Worm (Caenorhabditis elegans): Measurements from ENCODE around the gene sri-39.
A peak's percentile ranks its signal among the peaks of the same experiment; 100 is the strongest.

sri-39 gene

DNA sequence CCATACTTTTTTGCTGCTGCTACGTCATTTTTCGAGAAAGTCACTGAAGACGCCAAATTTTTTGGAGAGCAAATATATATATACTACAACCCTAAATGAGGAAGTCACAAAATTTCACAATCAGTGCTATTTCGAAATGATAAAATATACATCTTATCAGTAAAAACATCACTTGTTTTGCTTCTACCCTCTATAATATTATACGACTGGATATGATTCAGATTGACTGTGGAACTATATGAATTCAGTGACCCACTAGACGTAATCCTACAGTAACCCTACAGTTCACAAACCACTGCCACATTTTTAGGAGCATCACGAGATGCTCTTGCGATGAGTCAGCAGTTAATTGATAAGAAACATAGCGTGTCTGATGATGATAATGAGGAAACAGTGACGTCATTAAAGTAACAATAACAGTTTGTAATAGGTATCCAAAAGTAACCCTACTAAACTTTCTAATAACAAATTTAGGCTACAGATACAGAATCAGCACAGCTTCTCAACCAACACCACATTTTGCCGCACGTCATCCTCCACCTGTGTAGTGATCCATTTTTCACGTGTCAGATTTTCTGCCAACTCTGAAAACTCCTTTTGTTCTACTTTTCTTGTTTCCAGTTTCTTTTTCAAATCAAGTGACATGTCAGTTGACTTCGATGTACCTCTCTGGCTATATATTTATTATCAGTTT is at the start of gene sri-39, which contains the start of gene F33H12.7:
TSS of gene sri-39 (plus strand) at position 644 of the 694 bp plus-strand sequence.
TSS of gene F33H12.7 (minus strand) at position 51 of the 694 bp plus-strand sequence.
- TF ChIP-seq T07F8.4 (tag; optimal IDR thresholded peaks at IDR 0.05) (no peak), nhr-80 (tag; optimal IDR thresholded peaks at IDR 0.05) (peak; percentile 62), atf-7 (tag; optimal IDR thresholded peaks at IDR 0.05) (peak; percentile 94), cebp-1 (GFP tag; IDR thresholded peaks at IDR 0.05) (peak; percentile 38; the same call in 1 of the 2 replicates), cebp-1 (tag; optimal IDR thresholded peaks at IDR 0.05) (peak; percentile 83), tbp1 (GFP tag; optimal IDR thresholded peaks at IDR 0.05) (no peak), Y95B8A.8 (GFP tag; IDR thresholded peaks at IDR 0.05) (no peak), dpff-1 (tag; optimal IDR thresholded peaks at IDR 0.05) (no peak), lsy-27 (tag; optimal IDR thresholded peaks at IDR 0.05; ENCODE audit: borderline replicate concordance, insufficient read depth) (no peak)

DNA sequence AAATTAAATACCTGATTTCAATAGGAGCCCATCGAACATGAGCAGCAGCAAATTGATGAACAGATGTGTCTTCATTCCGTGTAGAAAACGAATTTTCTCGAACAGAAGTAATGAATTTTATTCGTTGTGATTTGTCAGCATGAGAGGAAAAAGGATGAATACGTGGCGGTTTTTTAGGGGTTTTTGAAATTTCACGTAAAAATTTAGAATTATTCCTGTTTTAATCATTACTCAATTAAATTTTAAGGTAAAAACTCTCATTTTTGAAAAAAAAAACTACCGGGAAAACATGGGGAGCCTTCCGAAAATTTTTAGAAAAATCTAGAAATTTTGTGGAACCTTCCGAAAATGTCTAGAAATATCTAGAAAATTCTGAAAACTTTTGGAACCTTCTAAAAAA is 49.5 kb upstream of the sri-39 start, which contains the start of gene K02F6.7:
TSS of gene K02F6.7 (minus strand) at position 101 of the 400 bp plus-strand sequence.
- TF ChIP-seq B0336.3 (GFP tag; IDR thresholded peaks at IDR 0.05): no peak
- TF ChIP-seq cebp-1 (GFP tag; IDR thresholded peaks at IDR 0.05): no peak
- no peak for TF ChIP-seq cebp-1 (tag; optimal IDR thresholded peaks at IDR 0.05)
- no peak for TF ChIP-seq ztf-3 (GFP tag; optimal IDR thresholded peaks at IDR 0.05)
- TF ChIP-seq zfh-2 (GFP tag; conservative IDR thresholded peaks at IDR 0.05): no peak
- TF ChIP-seq snpc-1.1 (tag; optimal IDR thresholded peaks at IDR 0.05; ENCODE audit: insufficient read depth): no peak
- TF ChIP-seq rec-8 (tag; optimal IDR thresholded peaks at IDR 0.05): no peak
- no peak for TF ChIP-seq athp-1 (tag; optimal IDR thresholded peaks at IDR 0.05)
- no peak for TF ChIP-seq T07F8.4 (tag; optimal IDR thresholded peaks at IDR 0.05)
- TF ChIP-seq zim-3 (tag; optimal IDR thresholded peaks at IDR 0.05): no peak
- no peak for TF ChIP-seq let-526 (GFP tag; IDR thresholded peaks at IDR 0.05)
- no peak for TF ChIP-seq nhr-120 (GFP tag; IDR thresholded peaks at IDR 0.05)
- TF ChIP-seq attf-5 (GFP tag; optimal IDR thresholded peaks at IDR 0.05): no peak
- no peak for TF ChIP-seq snpc-1.3 (tag; optimal IDR thresholded peaks at IDR 0.05; ENCODE audit: insufficient read depth)
- TF ChIP-seq ztf-6 (GFP tag; IDR thresholded peaks at IDR 0.05): no peak
- no peak for TF ChIP-seq egrh-3 (GFP tag; IDR thresholded peaks at IDR 0.05)
- no peak for TF ChIP-seq atf-7 (tag; optimal IDR thresholded peaks at IDR 0.05)
- no peak for TF ChIP-seq pha-4 (tag; optimal IDR thresholded peaks at IDR 0.05)
- TF ChIP-seq ekl-4 (GFP tag; IDR thresholded peaks at IDR 0.05): no peak
- no peak for TF ChIP-seq D2030.7 (GFP tag; IDR thresholded peaks at IDR 0.05)

DNA sequence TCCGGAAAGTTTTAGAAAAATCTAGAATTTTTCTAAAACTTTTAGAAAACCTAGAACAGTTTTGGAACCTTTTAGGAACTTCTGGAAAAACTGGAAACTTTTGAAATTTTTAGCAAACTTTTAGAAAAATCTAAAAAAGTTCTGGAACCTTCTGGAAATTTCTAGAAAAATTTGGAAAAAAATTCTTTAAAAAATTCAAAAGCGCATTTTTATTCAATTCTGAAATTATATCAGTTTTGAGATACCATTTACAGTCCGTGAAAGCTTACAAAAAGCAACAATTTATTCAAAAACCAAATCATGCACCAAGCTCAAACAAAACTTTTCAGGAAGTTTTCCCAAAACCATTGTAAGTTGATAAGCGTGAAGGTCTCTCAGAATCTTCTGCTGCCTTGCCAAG is 49.1 kb upstream of the sri-39 start, which contains the start of gene K02F6.4:
TSS of gene K02F6.4 (plus strand) at position 301 of the 400 bp plus-strand sequence.
- TF ChIP-seq hsf-1 (GFP tag; IDR thresholded peaks at IDR 0.05) (0 out of 2 replicates have a peak, but pooled peaks have one; percentile 16), hlh-26 (GFP tag; conservative IDR thresholded peaks at IDR 0.05) (no peak)

DNA sequence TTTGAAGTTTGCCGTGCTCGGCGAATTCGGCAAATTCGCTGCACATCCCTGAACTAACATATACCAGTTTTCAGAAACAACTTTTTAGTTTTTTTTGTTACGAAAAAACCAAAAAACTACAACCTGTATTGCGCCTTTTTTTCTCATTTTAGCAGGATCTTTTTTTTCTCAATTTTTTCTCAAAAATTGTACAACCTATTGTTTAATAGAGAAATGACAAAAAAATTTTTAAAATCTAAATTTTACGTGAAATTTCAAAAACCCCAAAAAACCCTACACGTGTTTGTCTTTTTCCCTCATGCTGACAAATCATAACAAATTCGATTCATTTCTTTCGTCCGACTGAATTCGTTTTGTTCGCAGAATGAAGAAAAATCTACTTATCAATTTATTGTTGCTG is 41.4 kb upstream of the sri-39 start, which contains the start of gene K02F6.3:
TSS of gene K02F6.3 (plus strand) at position 301 of the 400 bp plus-strand sequence.
- TF ChIP-seq C06A6.2 (GFP tag; conservative IDR thresholded peaks at IDR 0.05) (no peak), rcor-1 (GFP tag; IDR thresholded peaks at IDR 0.05) (no peak), egl-44 (GFP tag; IDR thresholded peaks at IDR 0.05) (no peak), xnd-1 (tag; optimal IDR thresholded peaks at IDR 0.05) (no peak), die-1 (tag; optimal IDR thresholded peaks at IDR 0.05) (no peak), cebp-2 (GFP tag; IDR thresholded peaks at IDR 0.05) (no peak), T26A5.8 (tag; optimal IDR thresholded peaks at IDR 0.05) (no peak), ztf-26 (tag; optimal IDR thresholded peaks at IDR 0.05) (no peak), lin-54 (GFP tag; optimal IDR thresholded peaks at IDR 0.05) (no peak), sea-2 (GFP tag; IDR thresholded peaks at IDR 0.05) (no peak), ceh-27 (GFP tag; optimal IDR thresholded peaks at IDR 0.05) (no peak), sptf-2 (GFP tag; optimal IDR thresholded peaks at IDR 0.05) (no peak), ztf-22 (GFP tag; optimal IDR thresholded peaks at IDR 0.05) (no peak)

Data from whole organism, young adult.